Worm (Caenorhabditis elegans): ENCODE measurements around the gene mrps-22.

- TF ChIP-seq unc-62 (GFP tag; optimal IDR thresholded peaks at IDR 0.05) (no peak), snpc-4 (tag; optimal IDR thresholded peaks at IDR 0.05) (no peak), ztf-11 (tag; optimal IDR thresholded peaks at IDR 0.05) (no peak), lsy-2 (tag; optimal IDR thresholded peaks at IDR 0.05) (no peak), lin-13 (tag; optimal IDR thresholded peaks at IDR 0.05) (no peak), elt-1 (tag; optimal IDR thresholded peaks at IDR 0.05; ENCODE audit: borderline replicate concordance, insufficient read depth) (no peak), ceh-39 (tag; optimal IDR thresholded peaks at IDR 0.05) (no peak), nhr-28 (tag; optimal IDR thresholded peaks at IDR 0.05) (no peak), mep-1 (tag; optimal IDR thresholded peaks at IDR 0.05) (no peak)
Measured at ce11 chrII:10550173-10550572, 32.2 kb upstream of the mrps-22 start.
